Fruit fly (Drosophila melanogaster) whole organism, embryonic: ENCODE data around the gene Eno.

ENCODE experiments used
- B-H2 ChIP-seq: fragments of 200-800 bp; sonication (Bioruptor generic); optimal IDR thresholded peaks from 2 replicates; lab custom pipeline; 2018; ENCODE audit warnings: missing biosample characterization, mild to moderate bottlenecking, missing genetic modification characterization
- CG11085 ChIP-seq: fragments of 200-800 bp; sonication (Bioruptor generic); IDR thresholded peaks from 2 replicates; pipeline ENCODE4 v1.3.6; 2022; ENCODE audit warnings: missing biosample characterization, missing genetic modification characterization
- CG13287 ChIP-seq: fragments of 200-800 bp; sonication (Bioruptor generic); IDR thresholded peaks from 2 replicates; pipeline ENCODE4 v1.3.6; 2022; ENCODE audit warnings: missing biosample characterization, missing genetic modification characterization; ENCODE audit not compliant: partially characterized antibody
- CG13624 ChIP-seq: fragments of 200-800 bp; sonication (Bioruptor generic); optimal IDR thresholded peaks from 2 replicates; lab custom pipeline; 2016; ENCODE audit warnings: missing biosample characterization, missing genetic modification characterization
- CG13894 ChIP-seq: fragments of 200-800 bp; sonication (Bioruptor generic); optimal IDR thresholded peaks from 3 replicates; lab custom pipeline; 2018; ENCODE audit warnings: missing biosample characterization, mild to moderate bottlenecking, missing genetic modification characterization, moderate library complexity
- CG14860 ChIP-seq: fragments of 200-800 bp; sonication (Bioruptor generic); IDR thresholded peaks from 3 replicates; pipeline ENCODE4 v1.3.6; 2022; ENCODE audit warnings: missing biosample characterization, missing genetic modification characterization; ENCODE audit not compliant: partially characterized antibody
- CG16863 ChIP-seq: fragments of 200-800 bp; sonication (Bioruptor generic); optimal IDR thresholded peaks from 3 replicates; lab custom pipeline; 2016; ENCODE audit warnings: missing biosample characterization, missing genetic modification characterization
- CG2116 ChIP-seq: fragments of 200-800 bp; sonication (Bioruptor generic); optimal IDR thresholded peaks from 3 replicates; lab custom pipeline; 2018; ENCODE audit warnings: missing biosample characterization, mild to moderate bottlenecking, missing genetic modification characterization
- CG2120 ChIP-seq: fragments of 200-800 bp; sonication (Bioruptor generic); optimal IDR thresholded peaks from 3 replicates; lab custom pipeline; 2016; ENCODE audit warnings: missing biosample characterization, missing genetic modification characterization
- CG31365 ChIP-seq: fragments of 200-800 bp; sonication (Bioruptor generic); optimal IDR thresholded peaks from 2 replicates; lab custom pipeline; 2018; ENCODE audit warnings: missing biosample characterization, mild to moderate bottlenecking, missing genetic modification characterization
- CG32767 ChIP-seq: fragments of 200-800 bp; sonication (Bioruptor generic); IDR thresholded peaks from 2 replicates; pipeline ENCODE4 v1.3.6; 2022; ENCODE audit warnings: missing biosample characterization, missing genetic modification characterization
- CG34376 ChIP-seq: fragments of 200-800 bp; sonication (Bioruptor generic); optimal IDR thresholded peaks from 2 replicates; lab custom pipeline; 2018; ENCODE audit warnings: missing biosample characterization, mild to moderate bottlenecking, missing genetic modification characterization
- CG34422 ChIP-seq: fragments of 200-800 bp; sonication (Bioruptor generic); IDR thresholded peaks from 3 replicates; pipeline ENCODE4 v1.3.6; 2022; ENCODE audit warnings: missing biosample characterization, missing genetic modification characterization
- CG4707 ChIP-seq: fragments of 200-800 bp; sonication (Bioruptor generic); optimal IDR thresholded peaks from 2 replicates; lab custom pipeline; 2018; ENCODE audit warnings: missing biosample characterization, mild to moderate bottlenecking, missing genetic modification characterization, moderate library complexity
- CG7372 ChIP-seq: fragments of 200-800 bp; sonication (Bioruptor generic); IDR thresholded peaks from 2 replicates; pipeline ENCODE4 v1.3.6; 2022; ENCODE audit warnings: missing biosample characterization, missing genetic modification characterization
- CG9727 ChIP-seq: fragments of 200-800 bp; sonication (Bioruptor generic); optimal IDR thresholded peaks from 3 replicates; lab custom pipeline; 2017; ENCODE audit warnings: missing biosample characterization, mild to moderate bottlenecking, missing genetic modification characterization
- CG9932 ChIP-seq: fragments of 200-800 bp; sonication (Bioruptor generic); IDR thresholded peaks from 2 replicates; pipeline ENCODE4 v1.3.6; 2022; ENCODE audit warnings: missing biosample characterization, missing genetic modification characterization
- CHES-1-like ChIP-seq: fragments of 200-800 bp; sonication (Bioruptor generic); optimal IDR thresholded peaks from 2 replicates; lab custom pipeline; 2016; ENCODE audit warnings: missing biosample characterization, missing genetic modification characterization
- CTCF ChIP-seq: fragments of 200-800 bp; sonication (Bioruptor generic); optimal IDR thresholded peaks from 2 replicates; lab custom pipeline; 2017; ENCODE audit warnings: missing biosample characterization, mild to moderate bottlenecking, missing genetic modification characterization, moderate library complexity
- D19B ChIP-seq: fragments of 200-800 bp; sonication (Bioruptor generic); optimal IDR thresholded peaks from 2 replicates; lab custom pipeline; 2017; ENCODE audit warnings: missing biosample characterization, mild to moderate bottlenecking, missing genetic modification characterization
- Ets65A ChIP-seq: fragments of 200-800 bp; sonication (Bioruptor generic); peaks from one replicate; lab custom pipeline; 2016; ENCODE audit warnings: missing biosample characterization, missing genetic modification characterization
- Fer3 ChIP-seq: fragments of 200-800 bp; sonication (Bioruptor generic); optimal IDR thresholded peaks from 2 replicates; lab custom pipeline; 2018; ENCODE audit warnings: missing biosample characterization, mild to moderate bottlenecking, missing genetic modification characterization, moderate library complexity
- GATAe ChIP-seq: fragments of 200-800 bp; sonication (Bioruptor generic); conservative IDR thresholded peaks from 2 replicates; pipeline ENCODE4 v1.3.6; 2022; ENCODE audit warnings: missing biosample characterization, missing genetic modification characterization
- Hey ChIP-seq: fragments of 200-800 bp; sonication (Bioruptor generic); optimal IDR thresholded peaks from 3 replicates; lab custom pipeline; 2018; ENCODE audit warnings: missing biosample characterization, mild to moderate bottlenecking, missing genetic modification characterization
- Lim3 ChIP-seq: fragments of 200-800 bp; sonication (Bioruptor generic); IDR thresholded peaks from 2 replicates; pipeline ENCODE4 v1.3.6; 2022; ENCODE audit warnings: missing biosample characterization, missing genetic modification characterization
- MTF-1 ChIP-seq: fragments of 200-800 bp; sonication (Bioruptor generic); optimal IDR thresholded peaks from 2 replicates; lab custom pipeline; 2018; ENCODE audit warnings: missing biosample characterization, mild to moderate bottlenecking, missing genetic modification characterization, borderline replicate concordance
- Med ChIP-seq: fragments of 200-800 bp; sonication (Bioruptor generic); peaks from one replicate; lab custom pipeline; 2016; ENCODE audit warnings: missing biosample characterization, missing genetic modification characterization, mild to moderate bottlenecking, inconsistent platforms, moderate library complexity
- NFAT ChIP-seq: fragments of 200-800 bp; sonication (Bioruptor generic); IDR thresholded peaks from 2 replicates; pipeline ENCODE4 v1.3.6; 2022; ENCODE audit warnings: missing biosample characterization, missing genetic modification characterization
- Pdp1 ChIP-seq, 2 experiments: fragments of 200-800 bp; sonication (Bioruptor generic); optimal IDR thresholded peaks; 3 replicates each; lab custom pipeline; 2016; ENCODE audit warnings: missing biosample characterization in 2 of 2, missing genetic modification characterization in 2 of 2, mild to moderate bottlenecking in 1 of 2, moderate library complexity in 1 of 2
- Poxn ChIP-seq: fragments of 200-800 bp; sonication (Bioruptor generic); IDR thresholded peaks from 2 replicates; pipeline ENCODE4 v1.3.6; 2022; ENCODE audit warnings: missing biosample characterization, missing genetic modification characterization
- Sry-δ ChIP-seq: fragments of 200-800 bp; sonication (Bioruptor generic); optimal IDR thresholded peaks from 2 replicates; lab custom pipeline; 2016; ENCODE audit warnings: missing biosample characterization, missing genetic modification characterization
- Stat92E ChIP-seq, 3 experiments: fragments of >200 bp in 2 of 3; fragments of 200-800 bp in 1 of 3; sonication (Bioruptor generic) in 1 of 3; optimal IDR thresholded peaks; 2 replicates each; lab custom pipeline; 2017 to 2019; ENCODE audit warnings: missing biosample characterization in 3 of 3, missing genetic modification characterization in 3 of 3, mild to moderate bottlenecking in 1 of 3, moderate library complexity in 1 of 3
- Usf ChIP-seq: fragments of 200-800 bp; sonication (Bioruptor generic); optimal IDR thresholded peaks from 2 replicates; lab custom pipeline; 2017; ENCODE audit warnings: missing genotype, missing biosample characterization, missing genetic modification characterization
- YL-1 ChIP-seq: fragments of 200-800 bp; sonication (Bioruptor generic); optimal IDR thresholded peaks from 3 replicates; lab custom pipeline; 2017; ENCODE audit warnings: missing biosample characterization, mild to moderate bottlenecking, missing genetic modification characterization
- chinmo ChIP-seq: fragments of 200-800 bp; sonication (Bioruptor generic); IDR thresholded peaks from 4 replicates; pipeline ENCODE4 v1.3.6; 2022; ENCODE audit warnings: missing biosample characterization, missing genetic modification characterization; ENCODE audit not compliant: partially characterized antibody
- chn ChIP-seq: fragments of 200-800 bp; sonication (Bioruptor generic); optimal IDR thresholded peaks from 2 replicates; lab custom pipeline; 2016; ENCODE audit warnings: missing biosample characterization, missing genetic modification characterization
- dm ChIP-seq: fragments of 200-800 bp; sonication (Bioruptor generic); optimal IDR thresholded peaks from 3 replicates; lab custom pipeline; 2016; ENCODE audit warnings: missing biosample characterization, missing genetic modification characterization
- exex ChIP-seq: fragments of 200-800 bp; sonication (Bioruptor generic); optimal IDR thresholded peaks from 4 replicates; lab custom pipeline; 2018; ENCODE audit warnings: missing biosample characterization, mild to moderate bottlenecking, missing genetic modification characterization, moderate library complexity
- grn ChIP-seq: fragments of 200-800 bp; sonication (Bioruptor generic); optimal IDR thresholded peaks from 3 replicates; lab custom pipeline; 2017; ENCODE audit warnings: missing biosample characterization, missing genetic modification characterization
- gt ChIP-seq: fragments of 200-800 bp; sonication (Bioruptor generic); IDR thresholded peaks from 2 replicates; pipeline ENCODE4 v1.3.6; 2022; ENCODE audit warnings: missing biosample characterization, missing genetic modification characterization
- insv ChIP-seq, 2 experiments: fragments of 200-800 bp; sonication (Bioruptor generic); optimal IDR thresholded peaks; 3 replicates each; lab custom pipeline; 2016 to 2018; ENCODE audit warnings: missing biosample characterization in 2 of 2, missing genetic modification characterization in 2 of 2
- kah ChIP-seq: fragments of 200-800 bp; sonication (Bioruptor generic); optimal IDR thresholded peaks from 2 replicates; lab custom pipeline; 2018; ENCODE audit warnings: missing biosample characterization, mild to moderate bottlenecking, missing genetic modification characterization
- mirr ChIP-seq: fragments of 200-800 bp; sonication (Bioruptor generic); optimal IDR thresholded peaks from 3 replicates; lab custom pipeline; 2018; ENCODE audit warnings: missing biosample characterization, mild to moderate bottlenecking, missing genetic modification characterization
- ranshi ChIP-seq: fragments of 200-800 bp; sonication (Bioruptor generic); IDR thresholded peaks from 2 replicates; pipeline ENCODE4 v1.3.6; 2022; ENCODE audit warnings: missing biosample characterization, missing genetic modification characterization
- row ChIP-seq: fragments of 200-800 bp; sonication (Bioruptor generic); IDR thresholded peaks from 3 replicates; pipeline ENCODE4 v1.3.6; 2022; ENCODE audit warnings: missing biosample characterization, missing genetic modification characterization
- sna ChIP-seq: fragments of 200-800 bp; sonication (Bioruptor generic); IDR thresholded peaks from 2 replicates; pipeline ENCODE4 v1.3.6; 2022; ENCODE audit warnings: missing biosample characterization, missing genetic modification characterization; ENCODE audit not compliant: partially characterized antibody
- sug ChIP-seq: fragments of 200-800 bp; optimal IDR thresholded peaks from 2 replicates; lab custom pipeline; 2019; ENCODE audit warnings: missing biosample characterization, mild to moderate bottlenecking, missing genetic modification characterization, moderate library complexity

Eno gene

dm6 chr2L:1710224-1710623, 19.2 kb downstream of the Eno start, which contains the start of the genes CG17660 and mRpL48 (continued):
- TF ChIP-seq Ets65A (GFP tag; lab: Kevin White, UChicago) (peak; percentile 45), dm (GFP tag; lab: Kevin White, UChicago) (peak; percentile 41), sna (peak; percentile 62; the same call in 1 of the 2 replicates), CG13287 (GFP tag; lab: Robert Waterston, UW) (peak; percentile 77), CTCF (peak; percentile 11), CG13894 (no peak), Usf (GFP tag; lab: Kevin White, UChicago) (no peak), chn (no peak), CG4707 (peak; percentile 61), CG32767 (0 out of 2 replicates have a peak, but pooled peaks have one; percentile 14), CHES-1-like (peak; percentile 64), Poxn (no peak), CG34422 (GFP tag; lab: Robert Waterston, UW) (peak; percentile 91; the same call in 1 of the 3 replicates), kah (GFP tag; lab: Kevin White, UChicago) (no peak), CG14860 (GFP tag; lab: Robert Waterston, UW) (peak; percentile 45; the same call in 1 of the 3 replicates), CG2116 (GFP tag; lab: Kevin White, UChicago) (peak; percentile 81), CG7372 (no peak), CG13624 (GFP tag; lab: Kevin White, UChicago) (peak; percentile 25), chinmo (GFP tag; lab: Robert Waterston, UW) (peak; percentile 96)

dm6 chr2L:1709316-1709715, 20.1 kb downstream of the Eno start:
- TF ChIP-seq ranshi (GFP tag; lab: Robert Waterston, UW) (no peak), CG2120 (GFP tag; lab: Kevin White, UChicago) (peak; percentile 22), mirr (GFP tag; lab: Kevin White, UChicago) (peak; percentile 4), B-H2 (no peak), CG34376 (GFP tag; lab: Kevin White, UChicago) (peak; percentile 13), Ets65A (GFP tag; lab: Kevin White, UChicago) (peak; percentile 18), Fer3 (tag; lab: Kevin White, UChicago) (peak; percentile 13), Med (GFP tag; lab: Kevin White, UChicago) (peak; percentile 70), row (peak; percentile 48; the same call in 2 of the 3 replicates), GATAe (0 out of 2 replicates have a peak, but pooled peaks have one; percentile 32), chinmo (GFP tag; lab: Robert Waterston, UW) (peak; percentile 69; the same call in 1 of the 4 replicates), CG9932 (GFP tag; lab: Robert Waterston, UW) (0 out of 2 replicates have a peak, but pooled peaks have one; percentile 13), D19B (GFP tag; lab: Kevin White, UChicago) (peak; percentile 4), sug (tag; lab: Kevin White, UChicago) (peak; percentile 12), NFAT (no peak), exex (tag; lab: Kevin White, UChicago) (peak; percentile 78)

dm6 chr2L:1708110-1708509, 21.3 kb downstream of the Eno start:
- TF ChIP-seq CG11085 (GFP tag; lab: Robert Waterston, UW) = no peak
- no peak for TF ChIP-seq Pdp1 (GFP tag; optimal IDR thresholded peaks at IDR 0.05; lab: Kevin White, UChicago)
- TF ChIP-seq Lim3 (GFP tag; lab: Robert Waterston, UW) = no peak
- no peak for TF ChIP-seq MTF-1 (GFP tag; lab: Kevin White, UChicago)
- no peak for TF ChIP-seq insv (GFP tag; optimal IDR thresholded peaks at IDR 0.05; lab: Kevin White, UChicago)
- TF ChIP-seq YL-1 = no peak
- TF ChIP-seq Sry-δ (GFP tag; lab: Kevin White, UChicago) = no peak
- TF ChIP-seq grn (GFP tag; lab: Kevin White, UChicago) = no peak
- no peak for TF ChIP-seq Hey (tag; lab: Kevin White, UChicago)
- no peak for TF ChIP-seq CG31365
- TF ChIP-seq row = no peak
- TF ChIP-seq CG16863 (GFP tag; lab: Kevin White, UChicago) = no peak
- no peak for TF ChIP-seq gt (GFP tag; lab: Robert Waterston, UW)
- TF ChIP-seq Stat92E (GFP tag; optimal IDR thresholded peaks at IDR 0.05; lab: Kevin White, UChicago) = no peak
- no peak for TF ChIP-seq CG9727 (GFP tag; lab: Kevin White, UChicago)
